Worm (Caenorhabditis elegans): ENCODE results near the gene mbk-1.
A peak's percentile ranks its signal among the peaks of the same experiment; 100 is the strongest.

mbk-1 gene

DNA sequence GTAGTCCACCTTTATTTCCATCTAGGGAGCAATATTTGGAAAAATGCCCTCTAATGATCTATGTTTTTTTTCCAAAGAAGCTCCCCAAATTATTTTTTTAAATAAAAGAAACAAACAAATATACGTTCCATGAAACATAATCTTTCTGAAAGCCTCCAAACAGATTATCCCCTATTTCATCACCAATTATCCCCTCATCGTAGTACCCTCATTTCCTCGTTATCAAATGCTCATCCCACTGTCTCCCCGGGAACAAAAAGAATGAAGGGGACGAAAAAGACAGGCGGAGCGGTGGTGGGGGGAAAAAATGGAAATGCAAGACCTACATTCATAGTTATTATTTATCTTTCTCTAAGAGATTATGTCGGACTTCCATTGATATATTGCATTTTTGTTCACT is 26.9 kb downstream of the mbk-1 start:
- TF ChIP-seq fkh-10 (GFP tag; optimal IDR thresholded peaks at IDR 0.05) (no peak), T23F11.4 (GFP tag; optimal IDR thresholded peaks at IDR 0.05) (no peak), npax-4 (tag; optimal IDR thresholded peaks at IDR 0.05) (no peak), rnt-1 (tag; optimal IDR thresholded peaks at IDR 0.05) (no peak), hlh-13 (GFP tag; optimal IDR thresholded peaks at IDR 0.05) (no peak), ceh-19 (GFP tag; optimal IDR thresholded peaks at IDR 0.05) (no peak), ceh-45 (GFP tag; IDR thresholded peaks at IDR 0.05) (no peak), ceh-48 (tag; optimal IDR thresholded peaks at IDR 0.05) (no peak), tbx-2 (tag; optimal IDR thresholded peaks at IDR 0.05) (no peak), C38D4.7 (GFP tag; optimal IDR thresholded peaks at IDR 0.05) (no peak), pha-4 (tag; optimal IDR thresholded peaks at IDR 0.05) (no peak), hlh-8 (tag; optimal IDR thresholded peaks at IDR 0.05) (no peak), ref-2 (tag; optimal IDR thresholded peaks at IDR 0.05) (no peak)

DNA sequence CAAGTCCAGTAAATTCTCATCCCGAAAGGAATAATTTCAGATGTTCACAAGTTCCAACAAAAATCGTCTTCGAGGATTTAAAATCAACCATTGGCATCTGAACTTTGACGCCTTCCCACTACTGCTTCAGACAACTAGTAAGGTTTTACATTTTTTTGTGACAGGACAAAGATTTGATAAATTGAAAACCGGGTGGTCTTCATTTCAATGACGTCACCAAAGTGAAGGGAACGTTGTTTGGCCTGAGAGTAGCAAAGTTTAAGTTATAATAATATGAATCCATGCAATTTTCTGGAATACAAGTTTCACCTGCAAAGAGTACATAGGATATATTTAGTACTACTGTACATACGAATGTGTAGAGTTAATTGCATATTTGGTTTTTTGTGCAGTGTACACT is 30.2 kb downstream of the mbk-1 start:
- TF ChIP-seq gmeb-2 (tag; optimal IDR thresholded peaks at IDR 0.05), result no peak
- TF ChIP-seq unc-86 (tag; optimal IDR thresholded peaks at IDR 0.05), result no peak
- TF ChIP-seq ceh-45 (GFP tag; IDR thresholded peaks at IDR 0.05), result no peak

DNA sequence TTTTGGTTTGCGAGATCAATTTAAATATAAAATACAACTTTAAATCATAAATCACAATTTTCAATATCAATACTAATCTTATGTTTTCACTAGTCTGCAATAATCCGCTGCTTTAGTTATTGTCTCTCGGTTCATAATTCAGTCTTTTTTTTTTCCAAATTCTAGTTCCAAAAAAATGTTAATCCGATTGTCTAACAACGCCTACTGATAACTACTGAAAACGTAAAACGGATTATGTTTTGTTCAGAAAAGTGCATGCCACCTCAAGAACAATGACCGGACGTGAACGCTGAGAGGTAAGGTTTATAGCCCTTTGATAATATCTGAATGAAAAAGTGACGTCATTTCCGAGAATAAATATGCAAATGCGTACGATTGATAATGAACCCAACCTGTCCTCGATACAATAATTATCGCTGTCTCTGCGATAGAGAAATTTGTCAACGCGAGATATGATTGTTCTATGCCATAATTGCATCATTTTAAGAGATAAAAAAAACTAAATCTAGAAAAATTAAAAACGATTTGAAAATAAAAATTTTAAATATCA is 31.1 kb downstream of the mbk-1 start, which contains the start of gene sprr-2:
TSS of gene sprr-2 (plus strand) at position 248 of the 550 bp plus-strand sequence.
- TF ChIP-seq K09A11.1 (tag; optimal IDR thresholded peaks at IDR 0.05; ENCODE audit: insufficient read depth), result no peak
- peak; percentile 96 for TF ChIP-seq elt-2 (tag; optimal IDR thresholded peaks at IDR 0.05)

DNA sequence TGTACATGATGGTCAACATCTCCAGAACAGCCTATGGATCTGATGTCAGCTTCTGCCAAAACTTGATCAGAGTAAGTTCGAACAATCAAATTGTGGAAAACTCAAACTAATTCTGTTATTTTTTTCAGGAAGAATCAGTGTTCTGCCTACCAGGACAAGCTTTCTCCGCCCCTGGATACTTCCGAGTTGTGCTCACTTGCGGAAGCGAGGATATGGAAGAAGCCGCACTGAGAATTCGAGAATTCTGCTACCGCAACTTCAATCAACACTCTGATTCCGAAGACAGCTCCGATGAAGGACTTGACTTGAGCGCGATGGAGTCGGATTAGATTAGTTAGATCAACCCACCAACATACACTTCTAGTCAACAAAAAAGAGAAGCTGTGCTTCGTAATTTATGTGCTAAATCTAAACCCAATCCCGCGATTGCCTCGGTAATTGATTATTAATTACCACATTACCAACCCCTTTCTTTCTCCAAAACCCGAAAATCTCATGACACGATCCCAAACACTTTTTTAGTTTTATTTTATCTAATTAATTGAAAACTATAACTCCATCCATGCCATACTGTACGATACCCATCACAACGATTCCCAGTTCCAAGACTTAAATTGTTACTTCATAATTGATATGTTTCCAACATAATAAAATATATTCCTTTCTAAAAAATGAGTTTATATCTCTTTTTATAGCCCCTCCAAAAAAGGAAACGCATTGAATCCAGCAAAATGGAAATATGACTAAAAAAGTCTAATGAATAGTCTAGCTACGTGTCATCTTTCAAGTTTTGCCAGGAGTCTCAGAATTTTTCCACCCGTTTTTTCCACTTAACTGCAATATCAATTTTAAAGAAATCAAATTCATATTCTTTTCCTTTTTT is 31.8 kb downstream of the mbk-1 start:
- TF ChIP-seq nhr-11 (tag; optimal IDR thresholded peaks at IDR 0.05) (no peak), pax-1 (tag; optimal IDR thresholded peaks at IDR 0.05) (no peak), hlh-30 (tag; optimal IDR thresholded peaks at IDR 0.05; ENCODE audit: insufficient read depth) (no peak), tbx-7 (tag; optimal IDR thresholded peaks at IDR 0.05) (no peak), elt-4 (tag; optimal IDR thresholded peaks at IDR 0.05) (no peak), K02D7.2 (tag; optimal IDR thresholded peaks at IDR 0.05) (no peak), ceh-18 (tag; optimal IDR thresholded peaks at IDR 0.05) (no peak), fkh-10 (GFP tag; optimal IDR thresholded peaks at IDR 0.05) (no peak), ceh-19 (GFP tag; optimal IDR thresholded peaks at IDR 0.05) (no peak), madf-2 (tag; optimal IDR thresholded peaks at IDR 0.05) (no peak), ahr-1 (tag; optimal IDR thresholded peaks at IDR 0.05) (no peak), pat-9 (tag; optimal IDR thresholded peaks at IDR 0.05) (no peak), ceh-30 (tag; optimal IDR thresholded peaks at IDR 0.05) (no peak), F13H6.1 (tag; optimal IDR thresholded peaks at IDR 0.05) (no peak), fkh-6 (tag; optimal IDR thresholded peaks at IDR 0.05) (no peak)

DNA sequence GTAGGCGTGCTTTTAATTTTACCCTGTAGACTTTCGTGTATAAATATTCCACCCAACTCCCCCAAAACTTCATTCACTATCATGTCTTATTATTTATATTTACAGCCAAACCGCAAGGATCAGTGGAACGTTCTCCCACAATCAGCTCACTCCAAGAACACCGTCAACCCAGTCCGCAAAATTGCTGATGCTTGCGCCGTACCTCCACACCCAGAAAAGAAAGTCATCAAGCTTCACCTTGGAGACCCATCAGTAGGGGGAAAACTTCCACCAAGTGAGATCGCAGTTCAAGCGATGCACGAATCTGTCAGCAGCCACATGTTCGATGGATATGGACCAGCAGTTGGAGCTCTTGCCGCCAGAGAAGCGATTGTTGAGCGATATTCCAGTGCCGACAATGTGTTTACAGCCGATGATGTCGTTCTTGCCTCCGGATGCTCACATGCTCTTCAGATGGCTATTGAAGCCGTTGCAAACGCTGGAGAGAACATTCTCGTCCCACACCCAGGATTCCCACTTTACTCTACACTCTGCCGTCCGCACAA is 33.1 kb downstream of the mbk-1 start:
- no peak for TF ChIP-seq unc-42 (tag; optimal IDR thresholded peaks at IDR 0.05)
